Fruit fly (Drosophila melanogaster) whole organism, embryonic: ENCODE measurements around the gene Epp.
A peak's percentile ranks its signal among the peaks of the same experiment; 100 is the strongest.

Experiments
- Asciz ChIP-seq: fragments of 200-800 bp; sonication (Bioruptor generic); optimal IDR thresholded peaks from 2 replicates; lab custom pipeline; 2017; ENCODE audit warnings: missing biosample characterization, mild to moderate bottlenecking, missing genetic modification characterization, missing genetic modification reagents
- C15 ChIP-seq: fragments of 200-800 bp; sonication (Bioruptor generic); IDR thresholded peaks from 3 replicates; pipeline ENCODE4 v1.3.6; 2022; ENCODE audit warnings: missing biosample characterization, missing genetic modification characterization
- CG10147 ChIP-seq: fragments of 200-800 bp; sonication (Bioruptor generic); optimal IDR thresholded peaks from 2 replicates; lab custom pipeline; 2019; ENCODE audit warnings: missing biosample characterization, mild to moderate bottlenecking, missing genetic modification characterization, moderate library complexity
- CG10267 ChIP-seq: fragments of 200-800 bp; sonication (Bioruptor generic); optimal IDR thresholded peaks from 2 replicates; lab custom pipeline; 2018; ENCODE audit warnings: missing biosample characterization, mild to moderate bottlenecking, missing genetic modification characterization, moderate library complexity
- CG10431 ChIP-seq: fragments of 200-800 bp; sonication (Bioruptor generic); optimal IDR thresholded peaks from 3 replicates; lab custom pipeline; 2018; ENCODE audit warnings: missing biosample characterization, mild to moderate bottlenecking, missing genetic modification characterization
- CG10462 ChIP-seq: fragments of 200-800 bp; sonication (Bioruptor generic); optimal IDR thresholded peaks from 2 replicates; lab custom pipeline; 2016; ENCODE audit warnings: missing biosample characterization, missing genetic modification characterization
- CG10565 ChIP-seq: fragments of 200-800 bp; sonication (Bioruptor generic); optimal IDR thresholded peaks from 3 replicates; lab custom pipeline; 2016; ENCODE audit warnings: missing biosample characterization, mild to moderate bottlenecking, missing genetic modification characterization
- CG13123 ChIP-seq: fragments of 200-800 bp; sonication (Bioruptor generic); optimal IDR thresholded peaks from 2 replicates; lab custom pipeline; 2016; ENCODE audit warnings: missing biosample characterization, missing genetic modification characterization
- CG15514 ChIP-seq: fragments of 200-800 bp; sonication (Bioruptor generic); optimal IDR thresholded peaks from 3 replicates; lab custom pipeline; 2017; ENCODE audit warnings: missing biosample characterization, missing genetic modification characterization, mild to moderate bottlenecking, moderate library complexity, missing genetic modification reagents
- CG16813 ChIP-seq: fragments of 200-800 bp; sonication (Bioruptor generic); IDR thresholded peaks from 3 replicates; pipeline ENCODE4 v1.3.6; 2022; ENCODE audit warnings: missing biosample characterization, missing genetic modification characterization; ENCODE audit not compliant: partially characterized antibody
- CG17186 ChIP-seq: fragments of 200-800 bp; sonication (Bioruptor generic); optimal IDR thresholded peaks from 3 replicates; lab custom pipeline; 2017; ENCODE audit warnings: missing biosample characterization, missing genetic modification reagents, missing genetic modification characterization
- CG2120 ChIP-seq: fragments of 200-800 bp; sonication (Bioruptor generic); optimal IDR thresholded peaks from 3 replicates; lab custom pipeline; 2016; ENCODE audit warnings: missing biosample characterization, missing genetic modification characterization
- CG30431 ChIP-seq: fragments of 200-800 bp; sonication (Bioruptor generic); optimal IDR thresholded peaks from 2 replicates; lab custom pipeline; 2017; ENCODE audit warnings: missing biosample characterization, missing genetic modification characterization
- CG31365 ChIP-seq: fragments of 200-800 bp; sonication (Bioruptor generic); optimal IDR thresholded peaks from 2 replicates; lab custom pipeline; 2018; ENCODE audit warnings: missing biosample characterization, mild to moderate bottlenecking, missing genetic modification characterization
- CG4617 ChIP-seq: fragments of 200-800 bp; sonication (Bioruptor generic); optimal IDR thresholded peaks from 3 replicates; lab custom pipeline; 2016; ENCODE audit warnings: missing biosample characterization, missing genetic modification characterization, borderline replicate concordance
- CG4820 ChIP-seq: fragments of 200-800 bp; sonication (Bioruptor generic); optimal IDR thresholded peaks from 3 replicates; lab custom pipeline; 2016; ENCODE audit warnings: missing biosample characterization, missing genetic modification characterization
- CG4854 ChIP-seq: fragments of 200-800 bp; sonication (Bioruptor generic); optimal IDR thresholded peaks from 2 replicates; lab custom pipeline; 2016; ENCODE audit warnings: missing biosample characterization, missing genetic modification characterization, inconsistent platforms
- CG6272 ChIP-seq: fragments of 200-800 bp; sonication (Bioruptor generic); IDR thresholded peaks from 2 replicates; pipeline ENCODE4 v1.3.6; 2022; ENCODE audit warnings: missing biosample characterization, missing genetic modification characterization
- CG8359 ChIP-seq: fragments of 200-800 bp; sonication (Bioruptor generic); optimal IDR thresholded peaks from 2 replicates; lab custom pipeline; 2017; ENCODE audit warnings: missing biosample characterization, mild to moderate bottlenecking, missing genetic modification characterization, borderline replicate concordance
- CG9437 ChIP-seq: fragments of 200-800 bp; sonication (Bioruptor generic); optimal IDR thresholded peaks from 2 replicates; lab custom pipeline; 2018; ENCODE audit warnings: missing biosample characterization, mild to moderate bottlenecking, missing genetic modification characterization
- CTCF ChIP-seq: fragments of 200-800 bp; sonication (Bioruptor generic); optimal IDR thresholded peaks from 2 replicates; lab custom pipeline; 2017; ENCODE audit warnings: missing biosample characterization, mild to moderate bottlenecking, missing genetic modification characterization, moderate library complexity
- CkIIα-i1 ChIP-seq: fragments of 200-800 bp; sonication (Bioruptor generic); IDR thresholded peaks from 2 replicates; pipeline ENCODE4 v1.3.6; 2022; ENCODE audit warnings: missing biosample characterization, missing genetic modification characterization
- Doc3 ChIP-seq: fragments of 200-800 bp; sonication (Bioruptor generic); IDR thresholded peaks from 3 replicates; pipeline ENCODE4 v1.3.6; 2022; ENCODE audit warnings: missing biosample characterization, missing genetic modification characterization; ENCODE audit not compliant: partially characterized antibody
- Elba2 ChIP-seq: fragments of 200-800 bp; sonication (Bioruptor generic); optimal IDR thresholded peaks from 3 replicates; lab custom pipeline; 2016; ENCODE audit warnings: missing biosample characterization, missing genetic modification characterization
- Fer3 ChIP-seq: fragments of 200-800 bp; sonication (Bioruptor generic); optimal IDR thresholded peaks from 2 replicates; lab custom pipeline; 2018; ENCODE audit warnings: missing biosample characterization, mild to moderate bottlenecking, missing genetic modification characterization, moderate library complexity
- Hand ChIP-seq: fragments of 200-800 bp; sonication (Bioruptor generic); optimal IDR thresholded peaks from 2 replicates; lab custom pipeline; 2017; ENCODE audit warnings: mild to moderate bottlenecking, missing biosample characterization, missing genetic modification reagents, missing genetic modification characterization
- PHDP ChIP-seq: fragments of 200-800 bp; sonication (Bioruptor generic); optimal IDR thresholded peaks from 3 replicates; lab custom pipeline; 2018; ENCODE audit warnings: missing biosample characterization, mild to moderate bottlenecking, missing genetic modification characterization, moderate library complexity
- Scr ChIP-seq: fragments of 200-800 bp; sonication (Bioruptor generic); IDR thresholded peaks from 2 replicates; pipeline ENCODE4 v1.3.6; 2022; ENCODE audit warnings: missing biosample characterization, missing genetic modification characterization; ENCODE audit not compliant: partially characterized antibody
- Spps ChIP-seq: fragments of 200-800 bp; sonication (Bioruptor generic); optimal IDR thresholded peaks from 2 replicates; lab custom pipeline; 2018; ENCODE audit warnings: missing biosample characterization, mild to moderate bottlenecking, missing genetic modification characterization
- Xbp1 ChIP-seq: fragments of 200-800 bp; sonication (Bioruptor generic); optimal IDR thresholded peaks from 3 replicates; lab custom pipeline; 2016; ENCODE audit warnings: missing biosample characterization, mild to moderate bottlenecking, missing genetic modification characterization
- ara ChIP-seq: fragments of 200-800 bp; sonication (Bioruptor generic); IDR thresholded peaks from 2 replicates; pipeline ENCODE4 v1.3.6; 2022; ENCODE audit warnings: missing biosample characterization, missing genetic modification characterization
- chinmo ChIP-seq: fragments of 200-800 bp; sonication (Bioruptor generic); IDR thresholded peaks from 4 replicates; pipeline ENCODE4 v1.3.6; 2022; ENCODE audit warnings: missing biosample characterization, missing genetic modification characterization; ENCODE audit not compliant: partially characterized antibody
- crp ChIP-seq, 2 experiments: fragments of 200-800 bp; sonication (Bioruptor generic); optimal IDR thresholded peaks; 2 replicates in 1 of 2; 3 replicates in 1 of 2; lab custom pipeline; 2017; ENCODE audit warnings: missing biosample characterization in 2 of 2, missing genetic modification characterization in 2 of 2, mild to moderate bottlenecking in 1 of 2, moderate library complexity in 1 of 2
- dmrt99B ChIP-seq: fragments of 200-800 bp; sonication (Bioruptor generic); optimal IDR thresholded peaks from 2 replicates; lab custom pipeline; 2018; ENCODE audit warnings: missing biosample characterization, mild to moderate bottlenecking, missing genetic modification characterization, moderate library complexity
- ewg ChIP-seq: fragments of 200-800 bp; sonication (Bioruptor generic); optimal IDR thresholded peaks from 3 replicates; lab custom pipeline; 2017; ENCODE audit warnings: mild to moderate bottlenecking, missing biosample characterization, missing genetic modification reagents, missing genetic modification characterization
- fd64A ChIP-seq: fragments of 200-800 bp; sonication (Bioruptor generic); optimal IDR thresholded peaks from 3 replicates; lab custom pipeline; 2018; ENCODE audit warnings: missing biosample characterization, mild to moderate bottlenecking, missing genetic modification characterization
- fu2 ChIP-seq: fragments of 200-800 bp; sonication (Bioruptor generic); optimal IDR thresholded peaks from 2 replicates; lab custom pipeline; 2016; ENCODE audit warnings: missing biosample characterization, missing genetic modification characterization
- gro ChIP-seq: fragments of 200-800 bp; sonication (Bioruptor generic); optimal IDR thresholded peaks from 2 replicates; lab custom pipeline; 2016; ENCODE audit warnings: missing biosample characterization, missing genetic modification characterization
- gsb ChIP-seq: fragments of 200-800 bp; sonication (Bioruptor generic); IDR thresholded peaks from 2 replicates; pipeline ENCODE4 v1.3.6; 2022; ENCODE audit warnings: missing biosample characterization, missing genetic modification characterization
- inv ChIP-seq: fragments of 200-800 bp; sonication (Bioruptor generic); IDR thresholded peaks from 2 replicates; pipeline ENCODE4 v1.3.6; 2022; ENCODE audit warnings: missing biosample characterization, missing genetic modification characterization; ENCODE audit not compliant: partially characterized antibody
- klu ChIP-seq: fragments of 200-800 bp; sonication (Bioruptor generic); IDR thresholded peaks from 2 replicates; pipeline ENCODE4 v1.3.6; 2022; ENCODE audit warnings: missing biosample characterization, missing genetic modification characterization
- odd ChIP-seq: fragments of 200-800 bp; sonication (Bioruptor generic); optimal IDR thresholded peaks from 2 replicates; lab custom pipeline; 2017; ENCODE audit warnings: missing biosample characterization, mild to moderate bottlenecking, missing genetic modification characterization
- repo ChIP-seq: fragments of 200-800 bp; sonication (Bioruptor generic); optimal IDR thresholded peaks from 2 replicates; lab custom pipeline; 2016; ENCODE audit warnings: missing biosample characterization, missing genetic modification characterization
- ro ChIP-seq: fragments of 200-800 bp; sonication (Bioruptor generic); IDR thresholded peaks from 2 replicates; pipeline ENCODE4 v1.3.6; 2022; ENCODE audit warnings: missing biosample characterization, missing genetic modification characterization
- stwl ChIP-seq: fragments of 200-800 bp; sonication (Bioruptor generic); optimal IDR thresholded peaks from 3 replicates; lab custom pipeline; 2018; ENCODE audit warnings: missing biosample characterization, mild to moderate bottlenecking, missing genetic modification characterization, moderate library complexity
- tup ChIP-seq: fragments of 200-800 bp; sonication (Bioruptor generic); optimal IDR thresholded peaks from 2 replicates; lab custom pipeline; 2016; ENCODE audit warnings: missing biosample characterization, mild to moderate bottlenecking, missing genetic modification characterization, moderate library complexity
- wek ChIP-seq: fragments of 200-800 bp; sonication (Bioruptor generic); optimal IDR thresholded peaks from 3 replicates; lab custom pipeline; 2018; ENCODE audit warnings: missing biosample characterization, mild to moderate bottlenecking, missing genetic modification characterization, moderate library complexity
- wor ChIP-seq: fragments of 200-800 bp; sonication (Bioruptor generic); IDR thresholded peaks from 2 replicates; pipeline ENCODE4 v1.3.6; 2022; ENCODE audit warnings: missing biosample characterization, missing genetic modification characterization

Gene Epp

dm6 chr3R:23960865-23961264 lies 31.9 kb downstream of the Epp start (continued):
- TF ChIP-seq C15 (GFP tag; lab: Robert Waterston, UW) (no peak), CG17186 (GFP tag; lab: Kevin White, UChicago) (no peak), CG15514 (GFP tag; lab: Kevin White, UChicago) (no peak), CG10565 (GFP tag; lab: Kevin White, UChicago) (no peak), wor (GFP tag; lab: Robert Waterston, UW) (no peak), PHDP (tag; lab: Kevin White, UChicago) (no peak), CG4854 (GFP tag; lab: Kevin White, UChicago) (no peak), Doc3 (GFP tag; lab: Robert Waterston, UW) (0 out of 3 replicates have a peak, but pooled peaks have one; percentile 13), Xbp1 (GFP tag; lab: Kevin White, UChicago) (no peak), CG10147 (no peak), crp (GFP tag; optimal IDR thresholded peaks at IDR 0.05; lab: Kevin White, UChicago) (no peak), Hand (no peak), CG8359 (GFP tag; lab: Kevin White, UChicago) (no peak), Scr (0 out of 2 replicates have a peak, but pooled peaks have one; percentile 17), CG16813 (GFP tag; lab: Robert Waterston, UW) (peak; percentile 39; the same call in 1 of the 3 replicates), gsb (GFP tag; lab: Robert Waterston, UW) (no peak), CG10267 (tag; lab: Kevin White, UChicago) (peak; percentile 47), Asciz (GFP tag; lab: Kevin White, UChicago) (no peak), CG4820 (GFP tag; lab: Kevin White, UChicago) (no peak), repo (no peak), stwl (peak; percentile 99)

dm6 chr3R:23958091-23958838 lies 34.5 kb downstream of the Epp start, which contains the start of the genes GluProRS and AP-1sigma:
GluProRS (minus strand) TSS chr3R:23958391.
AP-1sigma (plus strand) TSS chr3R:23958651.
- TF ChIP-seq CG6272 (GFP tag; lab: Robert Waterston, UW) (peak; percentile 95), CG31365 (peak; percentile 32), chinmo (GFP tag; lab: Robert Waterston, UW) (peak; percentile 96), CG30431 (peak; percentile 88), Spps (tag; lab: Kevin White, UChicago) (peak; percentile 76), tup (GFP tag; lab: Kevin White, UChicago) (peak; percentile 82), CG4617 (GFP tag; lab: Kevin White, UChicago) (peak; percentile 96), CG10462 (peak; percentile 75), CG10431 (GFP tag; lab: Kevin White, UChicago) (peak; percentile 15), CG2120 (GFP tag; lab: Kevin White, UChicago) (peak; percentile 94), dmrt99B (peak; percentile 87), stwl (peak; percentile 55), klu (peak; percentile 94), CG13123 (GFP tag; lab: Kevin White, UChicago) (peak; percentile 87), inv (GFP tag; lab: Robert Waterston, UW) (peak; percentile 91), Elba2 (peak; percentile 73), wek (GFP tag; lab: Kevin White, UChicago) (no peak), ewg (GFP tag; lab: Kevin White, UChicago) (peak; percentile 79), CkIIα-i1 (0 out of 2 replicates have a peak, but pooled peaks have one; percentile 42), CG4854 (GFP tag; lab: Kevin White, UChicago) (peak; percentile 79), Fer3 (peak; percentile 89), CG9437 (GFP tag; lab: Kevin White, UChicago) (peak; percentile 72), gro (GFP tag; lab: Kevin White, UChicago) (peak; percentile 52), CTCF (GFP tag; lab: Kevin White, UChicago) (no peak), fd64A (GFP tag; lab: Kevin White, UChicago) (no peak), ara (GFP tag; lab: Robert Waterston, UW) (peak; percentile 93), ro (GFP tag; lab: Robert Waterston, UW) (peak; percentile 79), odd (GFP tag; lab: Kevin White, UChicago) (peak; percentile 63), fu2 (GFP tag; lab: Kevin White, UChicago) (peak; percentile 57)
